Fruit fly (Drosophila melanogaster) whole organism, wandering third instar larva: ENCODE results near the gene Mcm7.

ENCODE experiments used
- Abd-B ChIP-seq: fragments of >200 bp; optimal IDR thresholded peaks from 2 replicates; lab custom pipeline; 2017; ENCODE audit warnings: missing biosample characterization, missing genetic modification characterization
- Dfd ChIP-seq: fragments of >200 bp; optimal IDR thresholded peaks from 2 replicates; lab custom pipeline; 2017; ENCODE audit warnings: missing biosample characterization, missing genetic modification characterization
- Myc ChIP-seq: fragments of >200 bp; optimal IDR thresholded peaks from 2 replicates; lab custom pipeline; 2017
- N ChIP-seq: fragments of >200 bp; optimal IDR thresholded peaks from 2 replicates; lab custom pipeline; 2018; ENCODE audit warnings: missing biosample characterization, missing external identifiers, missing genetic modification characterization
- OdsH ChIP-seq: fragments of 200-800 bp; sonication (Bioruptor generic); optimal IDR thresholded peaks from 2 replicates; lab custom pipeline; 2016; ENCODE audit warnings: missing biosample characterization, mild to moderate bottlenecking, missing genetic modification characterization
- dmrt93B ChIP-seq: fragments of 200-800 bp; sonication (Bioruptor generic); optimal IDR thresholded peaks from 2 replicates; lab custom pipeline; 2018; ENCODE audit warnings: missing biosample characterization, mild to moderate bottlenecking, missing genetic modification characterization
- h ChIP-seq: fragments of 200-800 bp; sonication (Bioruptor generic); optimal IDR thresholded peaks from 3 replicates; lab custom pipeline; 2016; ENCODE audit warnings: missing biosample characterization, mild to moderate bottlenecking, missing genetic modification characterization
- pan ChIP-seq: fragments of >200 bp; optimal IDR thresholded peaks from 2 replicates; lab custom pipeline; 2017
- tai ChIP-seq: sonication (Bioruptor generic); optimal IDR thresholded peaks from 2 replicates; lab custom pipeline; 2016; ENCODE audit warnings: missing biosample characterization, missing genetic modification characterization

dm6 chr3L:8851950-8852349 is 39.4 kb upstream of the Mcm7 start:
- TF ChIP-seq pan (no peak), h (GFP tag; lab: Kevin White, UChicago) (no peak), tai (GFP tag; lab: Kevin White, UChicago) (no peak), OdsH (no peak), Myc (lab: Kevin White, UChicago) (no peak), Dfd (no peak), N (GFP tag; lab: Kevin White, UChicago) (no peak), Abd-B (no peak), dmrt93B (GFP tag; lab: Kevin White, UChicago) (no peak)
